Worm (Caenorhabditis elegans) whole organism, L1 larva: ENCODE results near the gene lelo-2.

Source experiments
- C16A3.4 ChIP-seq: fragments of 150-350 bp; optimal IDR thresholded peaks from 2 replicates; lab custom pipeline; 2014; ENCODE audit warnings: missing biosample characterization, missing genetic modification characterization
- C34B4.2 ChIP-seq: sonication (generic microtip); optimal IDR thresholded peaks from 2 replicates; lab custom pipeline; 2017; ENCODE audit warnings: mild to moderate bottlenecking, missing genetic modification characterization, missing compliant biosample characterization
- F16B12.6 ChIP-seq: fragments of 150-350 bp; optimal IDR thresholded peaks from 2 replicates; lab custom pipeline; 2014; ENCODE audit warnings: missing biosample characterization, missing genetic modification characterization
- aly-2 ChIP-seq: fragments of 150-350 bp; optimal IDR thresholded peaks from 2 replicates; lab custom pipeline; 2014; ENCODE audit warnings: missing biosample characterization, missing genetic modification characterization
- ama-1 ChIP-seq: fragments of 150-350 bp; optimal IDR thresholded peaks from 2 replicates; lab custom pipeline; 2014
- blmp-1 ChIP-seq: fragments of 150-350 bp; optimal IDR thresholded peaks from 2 replicates; lab custom pipeline; 2014; ENCODE audit warnings: missing biosample characterization, missing genetic modification characterization
- ceh-63 ChIP-seq: fragments of 200-800 bp; sonication (Bioruptor generic); optimal IDR thresholded peaks from 2 replicates; lab custom pipeline; 2018; ENCODE audit warnings: mild to moderate bottlenecking, missing genetic modification characterization, missing compliant biosample characterization
- ceh-8 ChIP-seq: fragments of 200-800 bp; sonication (Bioruptor generic); optimal IDR thresholded peaks from 2 replicates; lab custom pipeline; 2018; ENCODE audit warnings: mild to moderate bottlenecking, missing genetic modification characterization, moderate library complexity, missing compliant biosample characterization
- ceh-82 ChIP-seq, 3 experiments: fragments of 150-350 bp in 1 of 3; sonication (generic microtip) in 2 of 3; optimal IDR thresholded peaks; 2 replicates each; lab custom pipeline; 2014 to 2017; ENCODE audit warnings: missing biosample characterization in 3 of 3, missing genetic modification characterization in 3 of 3
- ceh-90 ChIP-seq: sonication (generic microtip); optimal IDR thresholded peaks from 2 replicates; lab custom pipeline; 2016; ENCODE audit warnings: missing genetic modification characterization, missing compliant biosample characterization
- ces-1 ChIP-seq: fragments of 150-350 bp; optimal IDR thresholded peaks from 2 replicates; lab custom pipeline; 2014; ENCODE audit warnings: missing biosample characterization, missing genetic modification reagents, missing genetic modification characterization
- dsc-1 ChIP-seq: sonication (generic microtip); optimal IDR thresholded peaks from 2 replicates; lab custom pipeline; 2016; ENCODE audit warnings: mild to moderate bottlenecking, missing genetic modification characterization, missing compliant biosample characterization
- efl-1 ChIP-seq, 4 experiments: fragments of 150-350 bp; optimal IDR thresholded peaks in 3 of 4; peaks in 1 of 4; 1 replicate in 1 of 4; 2 replicates in 3 of 4; lab custom pipeline; 2014; ENCODE audit warnings: missing biosample characterization in 2 of 4, missing genetic modification characterization in 2 of 4, missing genetic modification reagents in 2 of 4
- egl-27 ChIP-seq, 2 experiments: fragments of 150-350 bp in 1 of 2; sonication (generic microtip); optimal IDR thresholded peaks; 3 replicates each; lab custom pipeline; 2017 to 2018; ENCODE audit warnings: missing biosample characterization in 2 of 2, missing genetic modification characterization in 2 of 2, missing genetic modification reagents in 2 of 2
- elt-2 ChIP-seq: sonication (generic microtip); optimal IDR thresholded peaks from 2 replicates; lab custom pipeline; 2016; ENCODE audit warnings: missing genetic modification characterization, mild to moderate bottlenecking, inconsistent platforms, missing compliant biosample characterization, missing genetic modification reagents
- ets-5 ChIP-seq: fragments of 200-800 bp; sonication (Bioruptor generic); IDR thresholded peaks from 2 replicates; pipeline ENCODE4 v1.3.6; 2022; ENCODE audit warnings: missing genetic modification characterization, missing compliant biosample characterization
- fkh-8 ChIP-seq: sonication (generic microtip); optimal IDR thresholded peaks from 2 replicates; lab custom pipeline; 2016; ENCODE audit warnings: mild to moderate bottlenecking, missing genetic modification characterization, missing compliant biosample characterization
- fos-1 ChIP-seq: fragments of 150-350 bp; optimal IDR thresholded peaks from 2 replicates; lab custom pipeline; 2014; ENCODE audit warnings: missing biosample characterization, missing genetic modification characterization
- grh-1 ChIP-seq: fragments of 200-800 bp; sonication (Bioruptor generic); IDR thresholded peaks from 2 replicates; pipeline ENCODE4 v1.3.6; 2022; ENCODE audit warnings: missing genetic modification reagents, missing genetic modification characterization, missing compliant biosample characterization
- hpl-2 ChIP-seq: fragments of 150-350 bp; optimal IDR thresholded peaks from 2 replicates; lab custom pipeline; 2014; ENCODE audit warnings: missing biosample characterization, missing genetic modification reagents, missing genetic modification characterization
- irx-1 ChIP-seq: sonication (generic microtip); optimal IDR thresholded peaks from 2 replicates; lab custom pipeline; 2016; ENCODE audit warnings: missing genetic modification characterization, missing compliant biosample characterization
- lin-13 ChIP-seq: fragments of 150-350 bp; optimal IDR thresholded peaks from 2 replicates; lab custom pipeline; 2014; ENCODE audit warnings: missing biosample characterization, missing genetic modification reagents, missing genetic modification characterization
- lin-39 ChIP-seq: fragments of 150-350 bp; optimal IDR thresholded peaks from 2 replicates; lab custom pipeline; 2014; ENCODE audit warnings: missing biosample characterization, missing genetic modification reagents, missing genetic modification characterization
- lir-3 ChIP-seq: sonication (generic microtip); optimal IDR thresholded peaks from 2 replicates; lab custom pipeline; 2016; ENCODE audit warnings: mild to moderate bottlenecking, missing genetic modification characterization, moderate library complexity, missing compliant biosample characterization; ENCODE audit not compliant: poor library complexity
- mab-9 ChIP-seq: fragments of 200-800 bp; sonication (Bioruptor generic); IDR thresholded peaks from 2 replicates; pipeline ENCODE4 v1.3.6; 2022; ENCODE audit warnings: missing genetic modification reagents, missing genetic modification characterization, missing compliant biosample characterization
- mef-2 ChIP-seq: fragments of 150-350 bp; optimal IDR thresholded peaks from 2 replicates; lab custom pipeline; 2014; ENCODE audit warnings: missing biosample characterization, missing genetic modification characterization
- nhr-11 ChIP-seq: fragments of 150-350 bp; optimal IDR thresholded peaks from 2 replicates; lab custom pipeline; 2014; ENCODE audit warnings: missing biosample characterization, missing genetic modification characterization
- nhr-20 ChIP-seq: sonication (generic microtip); optimal IDR thresholded peaks from 2 replicates; lab custom pipeline; 2016; ENCODE audit warnings: mild to moderate bottlenecking, missing genetic modification characterization, missing compliant biosample characterization
- nhr-237 ChIP-seq: fragments of 150-350 bp; optimal IDR thresholded peaks from 2 replicates; lab custom pipeline; 2014; ENCODE audit warnings: missing biosample characterization, missing genetic modification characterization
- nhr-47 ChIP-seq: sonication (generic microtip); optimal IDR thresholded peaks from 2 replicates; lab custom pipeline; 2016; ENCODE audit warnings: mild to moderate bottlenecking, missing genetic modification characterization, moderate library complexity, missing compliant biosample characterization
- nhr-71 ChIP-seq: sonication (generic microtip); optimal IDR thresholded peaks from 2 replicates; lab custom pipeline; 2016; ENCODE audit warnings: mild to moderate bottlenecking, missing genetic modification characterization, moderate library complexity, missing compliant biosample characterization
- nhr-77 ChIP-seq: fragments of 150-350 bp; optimal IDR thresholded peaks from 2 replicates; lab custom pipeline; 2014; ENCODE audit warnings: missing biosample characterization, missing genetic modification characterization
- nhr-84 ChIP-seq: sonication (generic microtip); optimal IDR thresholded peaks from 2 replicates; lab custom pipeline; 2017; ENCODE audit warnings: missing biosample characterization, missing genetic modification characterization
- pqm-1 ChIP-seq: sonication (generic microtip); optimal IDR thresholded peaks from 3 replicates; lab custom pipeline; 2017; ENCODE audit warnings: missing biosample characterization, missing genetic modification characterization
- skn-1 ChIP-seq: fragments of 150-350 bp; optimal IDR thresholded peaks from 2 replicates; lab custom pipeline; 2014; ENCODE audit warnings: missing biosample characterization, missing genetic modification characterization
- snu-23 ChIP-seq: sonication (generic microtip); optimal IDR thresholded peaks from 2 replicates; lab custom pipeline; 2016; ENCODE audit warnings: missing genetic modification characterization, missing compliant biosample characterization
- sox-4 ChIP-seq: sonication (generic microtip); optimal IDR thresholded peaks from 2 replicates; lab custom pipeline; 2016; ENCODE audit warnings: missing genetic modification characterization, missing compliant biosample characterization
- sup-37 ChIP-seq: fragments of 200-800 bp; sonication (Bioruptor generic); optimal IDR thresholded peaks from 2 replicates; lab custom pipeline; 2018; ENCODE audit warnings: mild to moderate bottlenecking, missing genetic modification characterization, missing compliant biosample characterization
- swsn-7 ChIP-seq: sonication (generic microtip); optimal IDR thresholded peaks from 2 replicates; lab custom pipeline; 2016; ENCODE audit warnings: missing genetic modification characterization, missing compliant biosample characterization
- tbx-2 ChIP-seq: sonication (generic microtip); optimal IDR thresholded peaks from 2 replicates; lab custom pipeline; 2016; ENCODE audit warnings: missing genetic modification characterization, missing compliant biosample characterization
- unc-130 ChIP-seq: fragments of 150-350 bp; optimal IDR thresholded peaks from 2 replicates; lab custom pipeline; 2017; ENCODE audit warnings: missing biosample characterization, missing genetic modification characterization, inconsistent platforms
- unc-30 ChIP-seq: sonication (generic microtip); optimal IDR thresholded peaks from 2 replicates; lab custom pipeline; 2017; ENCODE audit warnings: missing biosample characterization, missing genetic modification characterization
- unc-62 ChIP-seq: fragments of 150-350 bp; optimal IDR thresholded peaks from 2 replicates; lab custom pipeline; 2014; ENCODE audit warnings: missing biosample characterization, missing genetic modification reagents, missing genetic modification characterization
- unc-98 ChIP-seq: fragments of 200-800 bp; sonication (Bioruptor generic); IDR thresholded peaks from 2 replicates; pipeline ENCODE4 v1.3.6; 2022; ENCODE audit warnings: missing genetic modification characterization, missing compliant biosample characterization
- zip-4 ChIP-seq: fragments of 200-800 bp; sonication (Bioruptor generic); optimal IDR thresholded peaks from 2 replicates; lab custom pipeline; 2018; ENCODE audit warnings: mild to moderate bottlenecking, missing genetic modification characterization, moderate library complexity, missing compliant biosample characterization

lelo-2 gene

ce11 chrIII:1427126-1427525 is at the start of gene lelo-2:
Gene lelo-2 (minus strand): TSS chrIII:1427226.
- TF ChIP-seq egl-27 (tag; optimal IDR thresholded peaks at IDR 0.05; lab: Kevin White, UChicago), result no peak
- no peak for TF ChIP-seq tbx-2 (tag; lab: Kevin White, UChicago)
- TF ChIP-seq aly-2 (tag; lab: Kevin White, UChicago), result no peak
- no peak for TF ChIP-seq elt-2 (tag; lab: Kevin White, UChicago)
- no peak for TF ChIP-seq blmp-1 (tag; lab: Kevin White, UChicago)
- TF ChIP-seq ceh-8 (GFP tag; lab: Kevin White, UChicago), result no peak
- TF ChIP-seq ceh-82 (tag; optimal IDR thresholded peaks at IDR 0.05; lab: Kevin White, UChicago), result no peak
- TF ChIP-seq mab-9 (GFP tag; lab: Robert Waterston, UW), result no peak

ce11 chrIII:1468358-1469305 is 41.6 kb upstream of the lelo-2 start:
- no peak for TF ChIP-seq lin-39 (tag; lab: Kevin White, UChicago)
- TF ChIP-seq nhr-84, result no peak
- TF ChIP-seq ces-1 (GFP tag; lab: Kevin White, UChicago), result no peak
- TF ChIP-seq irx-1 (tag; lab: Kevin White, UChicago), result no peak
- no peak for TF ChIP-seq C34B4.2
- no peak for TF ChIP-seq fkh-8 (tag; lab: Kevin White, UChicago)
- TF ChIP-seq blmp-1 (tag; lab: Kevin White, UChicago), result no peak
- no peak for TF ChIP-seq unc-62 (GFP tag; lab: Kevin White, UChicago)
- no peak for TF ChIP-seq pqm-1 (tag; lab: Kevin White, UChicago)
- no peak for TF ChIP-seq unc-98 (GFP tag; lab: Robert Waterston, UW)
- TF ChIP-seq efl-1 (optimal IDR thresholded peaks at IDR 0.05; lab: Kevin White, UChicago), result no peak
- no peak for TF ChIP-seq efl-1 (GFP tag; optimal IDR thresholded peaks at IDR 0.05 in 1 of 2; lab: Kevin White, UChicago)
- TF ChIP-seq ama-1 (lab: Kevin White, UChicago), result no peak
- no peak for TF ChIP-seq nhr-71 (tag; lab: Kevin White, UChicago)
- no peak for TF ChIP-seq nhr-77 (tag; lab: Kevin White, UChicago)
- no peak for TF ChIP-seq nhr-20 (tag; lab: Kevin White, UChicago)
- TF ChIP-seq ceh-8 (GFP tag; lab: Kevin White, UChicago), result no peak
- TF ChIP-seq grh-1 (GFP tag; lab: Robert Waterston, UW), result no peak
- TF ChIP-seq zip-4 (GFP tag; lab: Kevin White, UChicago), result no peak
- no peak for TF ChIP-seq C16A3.4
- no peak for TF ChIP-seq ceh-63 (GFP tag; lab: Kevin White, UChicago)

- TF ChIP-seq nhr-84 (no peak), lir-3 (no peak), hpl-2 (GFP tag; lab: Kevin White, UChicago) (no peak), unc-130 (tag; lab: Kevin White, UChicago) (no peak), nhr-47 (no peak), tbx-2 (tag; lab: Kevin White, UChicago) (no peak), ets-5 (GFP tag; lab: Robert Waterston, UW) (no peak), nhr-11 (tag; lab: Kevin White, UChicago) (no peak), sox-4 (no peak), nhr-71 (tag; lab: Kevin White, UChicago) (no peak), grh-1 (GFP tag; lab: Robert Waterston, UW) (no peak), mef-2 (no peak)
Observed at ce11 chrIII:1456859-1457258, 29.8 kb upstream of the lelo-2 start.

- no peak for TF ChIP-seq aly-2 (tag; lab: Kevin White, UChicago)
- no peak for TF ChIP-seq snu-23
- no peak for TF ChIP-seq nhr-237 (tag; lab: Kevin White, UChicago)
- TF ChIP-seq skn-1, result no peak
- no peak for TF ChIP-seq swsn-7 (tag; lab: Kevin White, UChicago)
- no peak for TF ChIP-seq grh-1 (GFP tag; lab: Robert Waterston, UW)
- TF ChIP-seq fos-1 (tag; lab: Kevin White, UChicago), result no peak
- no peak for TF ChIP-seq ceh-90 (tag; lab: Kevin White, UChicago)
- TF ChIP-seq ceh-8 (GFP tag; lab: Kevin White, UChicago), result no peak
- no peak for TF ChIP-seq F16B12.6
- no peak for TF ChIP-seq dsc-1 (tag; lab: Kevin White, UChicago)
- TF ChIP-seq hpl-2 (GFP tag; lab: Kevin White, UChicago), result no peak
- no peak for TF ChIP-seq ces-1 (GFP tag; lab: Kevin White, UChicago)
- no peak for TF ChIP-seq lin-13 (GFP tag; lab: Kevin White, UChicago)
- no peak for TF ChIP-seq nhr-20 (tag; lab: Kevin White, UChicago)
- TF ChIP-seq zip-4 (GFP tag; lab: Kevin White, UChicago), result no peak
- no peak for TF ChIP-seq sup-37 (GFP tag; lab: Kevin White, UChicago)
- TF ChIP-seq unc-30, result no peak
Observed at ce11 chrIII:1455674-1456073, 28.6 kb upstream of the lelo-2 start, which contains the start of gene Y82E9BR.17. Gene Y82E9BR.17 (minus strand): TSS chrIII:1455774.
